Worm (Caenorhabditis elegans) whole organism, midembryonic: ENCODE data around the gene M163.22.

Experiments
- T22C8.4 ChIP-seq: fragments of 200-800 bp; sonication (Bioruptor generic); IDR thresholded peaks from 2 replicates; pipeline ENCODE4 v1.3.6; 2022; ENCODE audit warnings: missing genetic modification characterization, missing compliant biosample characterization
- cog-1 ChIP-seq: sonication (generic microtip); optimal IDR thresholded peaks from 2 replicates; lab custom pipeline; 2016; ENCODE audit warnings: missing genetic modification characterization, missing compliant biosample characterization
- flt-1 ChIP-seq: fragments of 200-800 bp; sonication (Bioruptor generic); IDR thresholded peaks from 2 replicates; pipeline ENCODE4 v1.3.6; 2022; ENCODE audit warnings: missing genetic modification characterization, missing compliant biosample characterization
- klf-2 ChIP-seq: fragments of 200-800 bp; sonication (Bioruptor generic); conservative IDR thresholded peaks from 2 replicates; pipeline ENCODE4 v1.3.6; 2022; ENCODE audit warnings: missing genetic modification reagents, missing genetic modification characterization, missing compliant biosample characterization
- med-1 ChIP-seq: sonication (generic microtip); optimal IDR thresholded peaks from 2 replicates; lab custom pipeline; 2017; ENCODE audit warnings: missing genetic modification characterization, mild to moderate bottlenecking, missing compliant biosample characterization, antibody characterized with exemption, missing genetic modification reagents; ENCODE audit not compliant: insufficient read depth
- ref-1 ChIP-seq: fragments of 200-800 bp; sonication (Bioruptor generic); conservative IDR thresholded peaks from 2 replicates; pipeline ENCODE4 v1.3.6; 2022; ENCODE audit warnings: missing genetic modification reagents, missing genetic modification characterization, missing compliant biosample characterization
- tab-1 ChIP-seq: fragments of 200-800 bp; sonication (Bioruptor generic); IDR thresholded peaks from 2 replicates; pipeline ENCODE4 v1.3.6; 2022; ENCODE audit warnings: missing genetic modification characterization, missing compliant biosample characterization
- ztf-23 ChIP-seq: fragments of 200-800 bp; sonication (Bioruptor generic); IDR thresholded peaks from 2 replicates; pipeline ENCODE4 v1.3.6; 2022; ENCODE audit warnings: missing genetic modification reagents, missing genetic modification characterization, missing compliant biosample characterization
- ztf-29 ChIP-seq: fragments of 200-800 bp; sonication (Bioruptor generic); IDR thresholded peaks from 2 replicates; pipeline ENCODE4 v1.3.6; 2022; ENCODE audit warnings: missing genetic modification reagents, missing genetic modification characterization, missing compliant biosample characterization

The M163.22 gene

ce11 chrX:14473740-14474139 lies 8.0 kb downstream of the M163.22 start, which contains the start of gene M163.5:
TSS of gene M163.5 (plus strand) at chrX:14474040.
- TF ChIP-seq flt-1 (GFP tag; lab: Robert Waterston, UW) (no peak), ztf-23 (GFP tag; lab: Robert Waterston, UW) (no peak), ztf-29 (no peak), T22C8.4 (GFP tag; lab: Robert Waterston, UW) (no peak), tab-1 (GFP tag; lab: Robert Waterston, UW) (no peak), med-1 (GFP tag; lab: Kevin White, UChicago) (no peak), cog-1 (tag; lab: Kevin White, UChicago) (no peak), klf-2 (GFP tag; lab: Robert Waterston, UW) (no peak), ref-1 (GFP tag; lab: Robert Waterston, UW) (no peak)

DNA sequence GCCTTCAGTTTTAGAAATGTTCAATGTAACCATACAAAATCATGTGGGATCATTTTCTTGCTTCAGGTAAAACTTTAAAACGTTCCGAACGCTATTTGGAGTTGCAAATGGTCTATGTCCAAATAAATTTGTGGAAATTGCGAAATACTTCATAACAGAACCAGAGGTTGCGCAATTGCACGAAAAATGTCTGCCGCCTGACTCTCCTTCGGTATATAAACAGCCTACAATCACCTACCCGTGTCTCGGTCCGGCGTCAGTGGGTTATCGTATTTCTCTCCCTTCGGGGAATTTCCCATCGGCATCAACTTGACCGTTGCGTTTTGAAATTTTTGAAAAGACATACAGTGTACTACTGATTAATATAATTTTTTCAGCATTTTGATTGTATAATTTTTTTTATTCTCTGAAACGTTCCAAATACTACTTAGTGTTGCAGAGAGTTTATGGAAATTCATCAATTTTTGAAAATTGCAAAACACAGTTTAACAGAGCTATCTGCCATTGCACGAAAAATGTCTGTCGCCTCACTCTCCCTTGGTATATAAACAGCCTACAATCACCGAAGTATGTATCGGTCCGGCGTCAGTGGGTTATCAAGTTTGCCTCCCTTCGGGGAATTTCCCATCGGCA lies 11.0 kb downstream of the M163.22 start:
- no peak for TF ChIP-seq med-1 (GFP tag; lab: Kevin White, UChicago)
- no peak for TF ChIP-seq tab-1 (GFP tag; lab: Robert Waterston, UW)
- TF ChIP-seq ref-1 (GFP tag; lab: Robert Waterston, UW) = no peak
- TF ChIP-seq klf-2 (GFP tag; lab: Robert Waterston, UW) = no peak
- TF ChIP-seq T22C8.4 (GFP tag; lab: Robert Waterston, UW) = no peak
- TF ChIP-seq ztf-23 (GFP tag; lab: Robert Waterston, UW) = no peak
- TF ChIP-seq cog-1 (tag; lab: Kevin White, UChicago) = no peak
- TF ChIP-seq flt-1 (GFP tag; lab: Robert Waterston, UW) = no peak
- no peak for TF ChIP-seq ztf-29

- TF ChIP-seq flt-1 (GFP tag; lab: Robert Waterston, UW) (no peak), med-1 (GFP tag; lab: Kevin White, UChicago) (no peak), klf-2 (GFP tag; lab: Robert Waterston, UW) (no peak), cog-1 (tag; lab: Kevin White, UChicago) (no peak), T22C8.4 (GFP tag; lab: Robert Waterston, UW) (no peak), ref-1 (GFP tag; lab: Robert Waterston, UW) (no peak), tab-1 (GFP tag; lab: Robert Waterston, UW) (no peak)
Measured at ce11 chrX:14477338-14477737, 11.6 kb downstream of the M163.22 start.

DNA sequence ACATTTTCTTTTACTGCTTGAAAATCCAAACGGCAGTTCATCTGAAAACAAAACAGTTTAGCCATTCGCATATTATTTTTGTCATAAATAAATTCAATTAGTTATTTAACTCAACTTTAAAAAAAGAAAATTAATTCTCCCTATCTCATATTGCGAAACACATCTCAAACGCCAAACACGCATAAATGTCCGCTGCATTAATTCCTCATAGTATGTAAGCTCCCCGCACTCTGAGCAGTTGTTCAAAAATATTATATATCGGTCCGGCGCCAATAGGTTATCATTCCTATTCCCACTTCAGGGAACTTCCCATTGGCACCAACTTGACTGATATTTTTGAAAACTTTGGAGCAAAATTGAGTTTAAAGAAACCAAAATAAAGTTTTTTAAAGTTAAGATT lies 12.5 kb downstream of the M163.22 start:
- TF ChIP-seq med-1 (GFP tag; lab: Kevin White, UChicago) (no peak), ztf-23 (GFP tag; lab: Robert Waterston, UW) (no peak), ref-1 (GFP tag; lab: Robert Waterston, UW) (no peak), cog-1 (tag; lab: Kevin White, UChicago) (no peak), klf-2 (GFP tag; lab: Robert Waterston, UW) (no peak), T22C8.4 (GFP tag; lab: Robert Waterston, UW) (no peak), tab-1 (GFP tag; lab: Robert Waterston, UW) (no peak), ztf-29 (no peak), flt-1 (GFP tag; lab: Robert Waterston, UW) (no peak)

- TF ChIP-seq ztf-23 (GFP tag; lab: Robert Waterston, UW) (0 out of 2 replicates have a peak, but pooled peaks have one; percentile 46), tab-1 (GFP tag; lab: Robert Waterston, UW) (no peak)
Measured at ce11 chrX:14478743-14479428, 13.2 kb downstream of the M163.22 start, which contains the start of gene M163.11. TSS of gene M163.11 (plus strand) at chrX:14479378.

- TF ChIP-seq ztf-23 (GFP tag; lab: Robert Waterston, UW) (peak; percentile 81), ztf-29 (no peak), T22C8.4 (GFP tag; lab: Robert Waterston, UW) (peak; percentile 13; the same call in 1 of the 2 replicates), tab-1 (GFP tag; lab: Robert Waterston, UW) (no peak), flt-1 (GFP tag; lab: Robert Waterston, UW) (no peak; the same call in 1 of the 2 replicates), ref-1 (GFP tag; lab: Robert Waterston, UW) (no peak), klf-2 (GFP tag; lab: Robert Waterston, UW) (no peak), med-1 (GFP tag; lab: Kevin White, UChicago) (peak; percentile 40), cog-1 (tag; lab: Kevin White, UChicago) (no peak)
Measured at ce11 chrX:14480248-14480647, 14.6 kb downstream of the M163.22 start, which contains the start of gene gfi-3. TSS of gene gfi-3 (plus strand) at chrX:14480572.

DNA sequence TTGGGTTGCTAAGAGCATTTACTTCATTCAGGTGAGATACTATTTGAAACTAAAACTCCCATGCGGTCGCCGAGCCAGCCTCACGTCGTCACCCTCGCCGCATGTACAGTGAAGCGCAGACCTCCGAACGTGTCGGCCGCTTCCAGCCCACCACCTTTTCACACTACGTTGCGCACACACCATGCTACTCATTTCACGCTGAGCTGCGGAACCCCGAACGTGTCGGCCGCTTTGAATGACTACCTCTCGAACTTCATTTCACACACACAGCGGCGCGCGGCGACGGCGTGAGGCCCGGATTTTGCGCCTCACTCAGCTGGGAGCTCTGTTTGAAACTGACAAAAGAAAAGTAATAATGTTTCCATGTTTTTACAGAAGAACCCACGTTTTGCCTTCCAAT lies 15.9 kb downstream of the M163.22 start:
- no peak for TF ChIP-seq ztf-23 (GFP tag; lab: Robert Waterston, UW)
- TF ChIP-seq T22C8.4 (GFP tag; lab: Robert Waterston, UW) = no peak
- no peak for TF ChIP-seq ref-1 (GFP tag; lab: Robert Waterston, UW)

ce11 chrX:14484827-14485226 lies 19.1 kb downstream of the M163.22 start, which contains the start of gene M163.8:
TSS of gene M163.8 (plus strand) at chrX:14485127.
- TF ChIP-seq klf-2 (GFP tag; lab: Robert Waterston, UW) (no peak), ref-1 (GFP tag; lab: Robert Waterston, UW) (no peak), med-1 (GFP tag; lab: Kevin White, UChicago) (no peak), flt-1 (GFP tag; lab: Robert Waterston, UW) (no peak), tab-1 (GFP tag; lab: Robert Waterston, UW) (no peak), ztf-23 (GFP tag; lab: Robert Waterston, UW) (no peak), T22C8.4 (GFP tag; lab: Robert Waterston, UW) (no peak), cog-1 (tag; lab: Kevin White, UChicago) (no peak), ztf-29 (no peak)

ce11 chrX:14486503-14486902 lies 20.8 kb downstream of the M163.22 start:
- TF ChIP-seq med-1 (GFP tag; lab: Kevin White, UChicago) (no peak), cog-1 (tag; lab: Kevin White, UChicago) (peak; percentile 17), klf-2 (GFP tag; lab: Robert Waterston, UW) (no peak), flt-1 (GFP tag; lab: Robert Waterston, UW) (peak; percentile 70; the same call in 1 of the 2 replicates)
